Worm (Caenorhabditis elegans): ENCODE data around the gene M163.11.

Gene M163.11

ce11 chrX:14500422-14501058, 21.4 kb downstream of the M163.11 start:
- TF ChIP-seq ztf-7 (tag; optimal IDR thresholded peaks at IDR 0.05) (peak; percentile 2), nhr-28 (tag; optimal IDR thresholded peaks at IDR 0.05) (peak; percentile 65), nhr-10 (tag; optimal IDR thresholded peaks at IDR 0.05) (no peak), set-16 (GFP tag; IDR thresholded peaks at IDR 0.05) (no peak), ceh-62 (tag; optimal IDR thresholded peaks at IDR 0.05) (no peak), daf-19 (GFP tag; conservative IDR thresholded peaks at IDR 0.05) (no peak), pqm-1 (tag; optimal IDR thresholded peaks at IDR 0.05) (peak; percentile 69), lin-1 (GFP tag; IDR thresholded peaks at IDR 0.05) (peak; percentile 86), ceh-82 (tag; optimal IDR thresholded peaks at IDR 0.05) (no peak), gei-8 (GFP tag; optimal IDR thresholded peaks at IDR 0.05) (peak; percentile 94), dmd-6 (GFP tag; IDR thresholded peaks at IDR 0.05) (peak; percentile 99), R02D3.7 (tag; optimal IDR thresholded peaks at IDR 0.05) (no peak), lin-13 (GFP tag; optimal IDR thresholded peaks at IDR 0.05) (no peak), Y48G9A.11 (GFP tag; IDR thresholded peaks at IDR 0.05) (no peak), mxl-3 (GFP tag; optimal IDR thresholded peaks at IDR 0.05) (no peak), unc-39 (tag; optimal IDR thresholded peaks at IDR 0.05) (no peak), T20F7.1 (GFP tag; optimal IDR thresholded peaks at IDR 0.05) (peak; percentile 54), daf-8 (GFP tag; IDR thresholded peaks at IDR 0.05) (no peak), Y5F2A.4 (GFP tag; optimal IDR thresholded peaks at IDR 0.05) (no peak), ama-1 (optimal IDR thresholded peaks at IDR 0.05) (no peak), lin-15B (tag; optimal IDR thresholded peaks at IDR 0.05) (no peak), tra-1 (GFP tag; IDR thresholded peaks at IDR 0.05) (peak; percentile 99), spr-3 (GFP tag; optimal IDR thresholded peaks at IDR 0.05) (no peak), F37D6.2 (tag; optimal IDR thresholded peaks at IDR 0.05) (no peak), tag-97 (GFP tag; IDR thresholded peaks at IDR 0.05) (no peak), saeg-2 (GFP tag; IDR thresholded peaks at IDR 0.05) (peak; percentile 88), lin-29 (GFP tag; IDR thresholded peaks at IDR 0.05) (no peak), nhr-237 (tag; optimal IDR thresholded peaks at IDR 0.05) (no peak), rbr-2 (tag; optimal IDR thresholded peaks at IDR 0.05) (no peak), aha-1 (tag) (peak; percentile 78), nhr-11 (tag; optimal IDR thresholded peaks at IDR 0.05) (no peak), mdl-1 (tag; optimal IDR thresholded peaks at IDR 0.05) (peak in 1 of 2 experiments; percentile 62), F26F4.8 (GFP tag; conservative IDR thresholded peaks at IDR 0.05) (no peak), hlh-30 (tag; optimal IDR thresholded peaks at IDR 0.05; ENCODE audit: insufficient read depth) (peak; percentile 24), fkh-10 (GFP tag; optimal IDR thresholded peaks at IDR 0.05) (no peak), nhr-102 (tag; optimal IDR thresholded peaks at IDR 0.05) (peak; percentile 94), hif-1 (tag; optimal IDR thresholded peaks at IDR 0.05) (peak in 1 of 2 experiments; percentile 24), attf-4 (tag; optimal IDR thresholded peaks at IDR 0.05) (no peak), D1046.2 (GFP tag; IDR thresholded peaks at IDR 0.05) (no peak), unc-62 (GFP tag; optimal IDR thresholded peaks at IDR 0.05 in 1 of 2) (peak; percentile 38 to 47), unc-62 (tag; optimal IDR thresholded peaks at IDR 0.05) (no peak), daf-16 (GFP tag; optimal IDR thresholded peaks at IDR 0.05) (peak in 1 of 2 experiments; percentile 93), daf-16 (tag; optimal IDR thresholded peaks at IDR 0.05) (peak; percentile 65), fos-1 (tag; optimal IDR thresholded peaks at IDR 0.05) (no peak), php-3 (GFP tag; IDR thresholded peaks at IDR 0.05) (peak; percentile 99), lsy-2 (tag; optimal IDR thresholded peaks at IDR 0.05) (peak in 1 of 2 experiments; percentile 5), vab-7 (GFP tag; IDR thresholded peaks at IDR 0.05) (no peak), nhr-76 (tag; optimal IDR thresholded peaks at IDR 0.05) (no peak), nhr-48 (tag; optimal IDR thresholded peaks at IDR 0.05) (peak; percentile 91), nhr-77 (tag; optimal IDR thresholded peaks at IDR 0.05) (peak; percentile 79), zfp-2 (tag; optimal IDR thresholded peaks at IDR 0.05) (no peak), dve-1 (tag; optimal IDR thresholded peaks at IDR 0.05; ENCODE audit: insufficient read depth) (peak; percentile 95), lin-39 (tag; optimal IDR thresholded peaks at IDR 0.05) (no peak)

Data from whole organism, L4 larva.